Worm (Caenorhabditis elegans) whole organism, early embryonic: ENCODE data around the gene irg-8.

Experiments
- B0310.2 ChIP-seq: sonication (generic microtip); optimal IDR thresholded peaks from 2 replicates; lab custom pipeline; 2016; ENCODE audit warnings: mild to moderate bottlenecking, missing genetic modification characterization, missing compliant biosample characterization
- F13C5.2 ChIP-seq: sonication (generic microtip); optimal IDR thresholded peaks from 2 replicates; lab custom pipeline; 2017; ENCODE audit warnings: mild to moderate bottlenecking, missing genetic modification characterization, inconsistent platforms, missing compliant biosample characterization
- aly-1 ChIP-seq: sonication (generic microtip); optimal IDR thresholded peaks from 2 replicates; lab custom pipeline; 2016; ENCODE audit warnings: missing genetic modification characterization, missing compliant biosample characterization
- ama-1 ChIP-seq: fragments of 150-350 bp; optimal IDR thresholded peaks from 2 replicates; lab custom pipeline; 2014
- ceh-13 ChIP-seq: fragments of 200-800 bp; sonication (Bioruptor generic); optimal IDR thresholded peaks from 2 replicates; lab custom pipeline; 2018; ENCODE audit warnings: mild to moderate bottlenecking, missing genetic modification characterization, missing compliant biosample characterization
- ceh-36 ChIP-seq: sonication (generic microtip); optimal IDR thresholded peaks from 2 replicates; lab custom pipeline; 2016; ENCODE audit warnings: missing genetic modification characterization, inconsistent platforms, missing compliant biosample characterization
- flt-1 ChIP-seq: fragments of 200-800 bp; sonication (Bioruptor generic); IDR thresholded peaks from 2 replicates; pipeline ENCODE4 v1.3.6; 2022; ENCODE audit warnings: missing genetic modification characterization, missing compliant biosample characterization
- hmbx-1 ChIP-seq: sonication (generic microtip); optimal IDR thresholded peaks from 2 replicates; lab custom pipeline; 2016; ENCODE audit warnings: mild to moderate bottlenecking, missing genetic modification characterization, missing compliant biosample characterization
- hnd-1 ChIP-seq: sonication (generic microtip); optimal IDR thresholded peaks from 2 replicates; lab custom pipeline; 2016; ENCODE audit warnings: missing genetic modification characterization, missing compliant biosample characterization
- pes-1 ChIP-seq: fragments of 200-800 bp; sonication (Bioruptor generic); IDR thresholded peaks from 2 replicates; pipeline ENCODE4 v1.3.6; 2022; ENCODE audit warnings: missing genetic modification reagents, missing genetic modification characterization, missing compliant biosample characterization
- scrt-1 ChIP-seq: fragments of 200-800 bp; sonication (Bioruptor generic); IDR thresholded peaks from 2 replicates; pipeline ENCODE4 v1.3.6; 2022; ENCODE audit warnings: missing genetic modification characterization, missing compliant biosample characterization
- sea-1 ChIP-seq: fragments of 200-800 bp; sonication (Bioruptor generic); conservative IDR thresholded peaks from 2 replicates; pipeline ENCODE4 v1.3.6; 2022; ENCODE audit warnings: missing genetic modification characterization, missing compliant biosample characterization
- tbx-11 ChIP-seq: fragments of 200-800 bp; sonication (Bioruptor generic); IDR thresholded peaks from 2 replicates; pipeline ENCODE4 v1.3.6; 2022; ENCODE audit warnings: missing genetic modification characterization, missing compliant biosample characterization

DNA sequence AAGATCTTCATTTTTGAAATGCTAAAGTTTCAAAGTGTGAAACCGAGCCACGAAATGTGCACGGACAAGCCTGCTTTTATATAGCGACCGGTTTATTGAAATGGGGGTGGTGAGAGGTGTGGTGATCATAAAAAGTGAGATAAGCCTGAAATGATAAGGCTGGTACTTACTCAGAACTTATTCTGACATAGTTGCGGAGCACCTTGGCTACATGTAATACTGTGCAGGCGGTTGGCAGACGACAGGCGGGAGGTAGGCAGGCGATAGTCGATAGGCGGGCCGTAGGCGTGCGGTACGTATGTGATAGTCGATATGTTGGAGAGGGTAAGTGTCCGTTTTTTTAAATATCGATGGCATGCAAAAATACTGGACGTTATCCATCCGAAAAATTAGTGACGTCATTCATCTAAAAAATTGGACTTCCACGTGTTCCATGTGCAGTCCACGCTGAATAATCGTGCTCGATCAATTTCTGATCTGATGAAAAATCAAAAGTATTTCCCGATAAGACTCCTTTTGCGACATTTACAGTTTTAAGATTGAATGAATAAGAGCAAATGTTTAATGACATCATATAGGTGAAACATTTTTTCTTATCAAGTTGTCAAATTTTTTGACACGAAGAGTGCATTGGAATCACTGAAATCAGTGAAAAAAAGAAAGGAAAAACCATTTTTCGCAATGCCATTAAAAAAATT, at the start of gene irg-8:
- TF ChIP-seq hmbx-1 (tag; lab: Kevin White, UChicago) (no peak), ama-1 (no peak), tbx-11 (GFP tag; lab: Robert Waterston, UW) (no peak), ceh-36 (tag; lab: Kevin White, UChicago) (no peak), F13C5.2 (tag; lab: Kevin White, UChicago) (no peak), sea-1 (no peak), hnd-1 (no peak), flt-1 (GFP tag; lab: Robert Waterston, UW) (no peak), scrt-1 (GFP tag; lab: Robert Waterston, UW) (no peak), aly-1 (tag; lab: Kevin White, UChicago) (no peak), pes-1 (GFP tag; lab: Robert Waterston, UW) (no peak), B0310.2 (tag; lab: Kevin White, UChicago) (no peak), ceh-13 (no peak)
